Worm (Caenorhabditis elegans): Measurements from ENCODE around the gene srb-1.
A peak's percentile ranks its signal among the peaks of the same experiment; 100 is the strongest.

The srb-1 gene

ce11 chrII:5201922-5202562, 31.2 kb upstream of the srb-1 start:
- TF ChIP-seq pha-4 (tag; optimal IDR thresholded peaks at IDR 0.05): peak; percentile 33
- TF ChIP-seq daf-12 (tag; optimal IDR thresholded peaks at IDR 0.05): no peak
- TF ChIP-seq nfya-1 (tag; optimal IDR thresholded peaks at IDR 0.05; ENCODE audit: insufficient read depth): peak; percentile 12
- TF ChIP-seq egl-27 (tag; optimal IDR thresholded peaks at IDR 0.05): no peak
- peak; percentile 98 for TF ChIP-seq pqm-1 (tag; optimal IDR thresholded peaks at IDR 0.05)
- peak; percentile 100 for TF ChIP-seq elt-2 (tag; optimal IDR thresholded peaks at IDR 0.05)
- TF ChIP-seq jun-1 (tag; optimal IDR thresholded peaks at IDR 0.05): peak; percentile 75
- peak; percentile 49 for TF ChIP-seq ama-1 (optimal IDR thresholded peaks at IDR 0.05)

DNA sequence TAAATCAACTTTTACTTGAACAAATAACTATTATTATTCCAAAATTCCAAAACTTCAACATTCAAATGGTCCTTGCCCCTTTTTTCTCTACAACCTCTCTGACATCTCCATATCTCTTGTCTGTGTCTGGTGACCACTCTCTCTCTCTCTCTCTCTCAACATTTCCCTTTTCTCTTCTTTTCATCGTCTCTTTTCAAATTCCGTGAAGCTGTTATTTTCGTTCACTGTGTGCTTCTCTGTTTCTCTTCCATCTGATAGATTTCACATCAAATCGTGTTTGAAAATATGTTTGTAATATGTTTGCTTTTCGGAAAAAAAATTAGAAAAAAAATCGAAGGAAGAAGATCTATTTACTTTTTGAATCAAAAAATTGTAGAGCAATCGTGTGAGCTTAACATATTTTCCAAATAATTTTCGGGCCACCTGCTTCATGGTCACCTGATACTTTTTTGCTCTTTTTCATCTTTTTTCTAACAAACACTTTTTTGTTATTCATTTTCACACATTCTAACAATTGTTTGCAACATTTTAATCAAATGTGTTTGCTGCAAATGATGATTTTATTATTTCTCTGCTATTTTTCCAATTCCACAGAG, 30.3 kb upstream of the srb-1 start:
- no peak for TF ChIP-seq jun-1 (tag; optimal IDR thresholded peaks at IDR 0.05)
- peak; percentile 9 for TF ChIP-seq elt-1 (tag; optimal IDR thresholded peaks at IDR 0.05)
- no peak for TF ChIP-seq nhr-237 (tag; optimal IDR thresholded peaks at IDR 0.05)
- no peak for TF ChIP-seq egl-27 (tag; optimal IDR thresholded peaks at IDR 0.05)
- TF ChIP-seq nhr-76 (tag; optimal IDR thresholded peaks at IDR 0.05): no peak
- TF ChIP-seq egl-5 (tag; optimal IDR thresholded peaks at IDR 0.05): peak; percentile 37
- peak; percentile 63 for TF ChIP-seq snpc-4 (tag; optimal IDR thresholded peaks at IDR 0.05)
- TF ChIP-seq tbx-2 (tag; optimal IDR thresholded peaks at IDR 0.05): no peak
- TF ChIP-seq ama-1 (optimal IDR thresholded peaks at IDR 0.05): peak; percentile 30
- no peak for TF ChIP-seq nhr-77 (tag; optimal IDR thresholded peaks at IDR 0.05)
- TF ChIP-seq skn-1 (tag; optimal IDR thresholded peaks at IDR 0.05): no peak
- no peak for TF ChIP-seq sea-2 (GFP tag; optimal IDR thresholded peaks at IDR 0.05)
- peak; percentile 3 for TF ChIP-seq hmg-11 (tag; optimal IDR thresholded peaks at IDR 0.05)
- peak; percentile 0 for TF ChIP-seq nhr-23 (tag; optimal IDR thresholded peaks at IDR 0.05)
- peak; percentile 56 for TF ChIP-seq pha-4 (tag; optimal IDR thresholded peaks at IDR 0.05)
- TF ChIP-seq nfya-1 (tag; optimal IDR thresholded peaks at IDR 0.05; ENCODE audit: insufficient read depth): peak; percentile 59
- TF ChIP-seq elt-3 (tag; optimal IDR thresholded peaks at IDR 0.05): no peak
- TF ChIP-seq lsy-12 (tag; optimal IDR thresholded peaks at IDR 0.05): no peak
- TF ChIP-seq nhr-11 (tag; optimal IDR thresholded peaks at IDR 0.05): no peak

DNA sequence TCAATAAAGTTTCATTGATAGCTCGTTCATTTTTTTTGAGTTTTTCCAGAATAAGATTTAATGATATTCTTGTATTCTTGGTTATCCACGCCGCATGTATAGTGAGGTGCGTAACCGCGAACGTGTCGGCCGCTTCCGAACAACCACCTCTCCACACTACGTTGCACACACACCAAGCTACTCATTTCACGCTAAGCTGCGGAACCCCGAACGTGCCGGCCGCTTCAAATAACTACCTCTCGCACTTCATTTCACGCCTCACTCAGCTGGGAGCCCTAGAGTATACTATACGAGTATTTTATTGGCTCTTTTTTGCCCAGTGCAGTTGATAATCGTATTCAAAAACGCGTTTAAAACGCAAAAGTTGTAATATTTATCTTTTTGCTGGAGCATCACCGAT, 29.4 kb upstream of the srb-1 start:
- TF ChIP-seq elt-2 (tag; optimal IDR thresholded peaks at IDR 0.05): peak; percentile 40
- TF ChIP-seq nfya-1 (tag; optimal IDR thresholded peaks at IDR 0.05; ENCODE audit: insufficient read depth): peak; percentile 6
- TF ChIP-seq snpc-4 (tag; optimal IDR thresholded peaks at IDR 0.05): peak; percentile 78

DNA sequence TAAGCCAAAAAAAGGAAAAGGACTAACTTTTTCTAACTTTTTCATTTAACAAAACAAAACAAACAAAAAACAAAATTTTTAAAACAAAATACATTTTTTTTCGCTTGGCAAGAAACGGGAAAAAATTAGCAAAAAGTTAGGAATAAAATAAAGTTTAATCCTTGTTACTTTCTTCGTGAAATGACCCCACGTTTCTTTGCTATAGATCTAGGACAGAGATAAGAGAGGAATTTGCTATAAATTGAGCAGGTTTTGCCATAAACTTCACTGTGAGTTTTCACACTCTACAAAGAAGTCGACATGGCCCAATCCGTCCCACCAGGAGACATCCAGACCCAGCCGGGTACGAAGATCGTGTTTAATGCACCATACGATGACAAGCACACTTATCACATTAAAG, 28.7 kb upstream of the srb-1 start, which contains the start of gene msp-50:
msp-50 (plus strand) TSS at position 301 of the 400 bp plus-strand sequence.
- TF ChIP-seq fkh-10 (GFP tag; optimal IDR thresholded peaks at IDR 0.05) (no peak), eor-1 (tag; optimal IDR thresholded peaks at IDR 0.05) (no peak), elt-1 (tag; optimal IDR thresholded peaks at IDR 0.05) (no peak), elt-2 (tag; optimal IDR thresholded peaks at IDR 0.05) (no peak), nhr-43 (tag; optimal IDR thresholded peaks at IDR 0.05; ENCODE audit: poor library complexity, severe bottlenecking) (no peak), sea-2 (GFP tag; optimal IDR thresholded peaks at IDR 0.05) (no peak), nhr-25 (tag; optimal IDR thresholded peaks at IDR 0.05) (no peak), pha-4 (tag; optimal IDR thresholded peaks at IDR 0.05) (no peak), mml-1 (tag; optimal IDR thresholded peaks at IDR 0.05) (no peak), lin-39 (tag; optimal IDR thresholded peaks at IDR 0.05) (no peak), nhr-11 (tag; optimal IDR thresholded peaks at IDR 0.05) (no peak), egl-27 (tag; optimal IDR thresholded peaks at IDR 0.05) (no peak), aly-2 (tag; optimal IDR thresholded peaks at IDR 0.05) (no peak), elt-3 (tag; optimal IDR thresholded peaks at IDR 0.05) (no peak)

- TF ChIP-seq nhr-43 (tag; optimal IDR thresholded peaks at IDR 0.05; ENCODE audit: poor library complexity, severe bottlenecking) (no peak), pqm-1 (tag; optimal IDR thresholded peaks at IDR 0.05) (no peak), sea-2 (GFP tag; optimal IDR thresholded peaks at IDR 0.05) (no peak), ztf-4 (tag; optimal IDR thresholded peaks at IDR 0.05) (no peak), ztf-11 (tag; optimal IDR thresholded peaks at IDR 0.05) (no peak), nhr-12 (tag; optimal IDR thresholded peaks at IDR 0.05) (no peak), ceh-9 (tag; optimal IDR thresholded peaks at IDR 0.05) (no peak), nhr-11 (tag; optimal IDR thresholded peaks at IDR 0.05) (no peak), aly-2 (tag; optimal IDR thresholded peaks at IDR 0.05) (no peak), tbx-2 (tag; optimal IDR thresholded peaks at IDR 0.05) (no peak), lin-15B (tag; optimal IDR thresholded peaks at IDR 0.05) (no peak), skn-1 (tag; optimal IDR thresholded peaks at IDR 0.05) (no peak), fkh-2 (tag; optimal IDR thresholded peaks at IDR 0.05) (no peak), mml-1 (tag; optimal IDR thresholded peaks at IDR 0.05) (no peak), ama-1 (optimal IDR thresholded peaks at IDR 0.05) (no peak), nhr-76 (tag; optimal IDR thresholded peaks at IDR 0.05) (no peak), hmg-11 (tag; optimal IDR thresholded peaks at IDR 0.05) (no peak), ZK546.5 (tag; optimal IDR thresholded peaks at IDR 0.05) (no peak), pha-4 (tag; optimal IDR thresholded peaks at IDR 0.05) (no peak), R02D3.7 (tag; optimal IDR thresholded peaks at IDR 0.05) (no peak)
Measured at ce11 chrII:5195504-5195903, 24.7 kb upstream of the srb-1 start, which contains the start of gene C34F11.5. Gene C34F11.5, plus strand, starts transcription at chrII:5195804.

Data from whole organism, L3 larva.